Fruit fly (Drosophila melanogaster) whole organism, embryonic: ENCODE results near the gene CG43401.

Experiments
- Ada2b ChIP-seq: fragments of 200-800 bp; sonication (Bioruptor generic); IDR thresholded peaks from 2 replicates; pipeline ENCODE4 v1.3.6; 2022; ENCODE audit warnings: missing biosample characterization, missing genetic modification characterization
- Adf1 ChIP-seq: fragments of 200-800 bp; sonication (Bioruptor generic); IDR thresholded peaks from 2 replicates; pipeline ENCODE4 v1.3.6; 2022; ENCODE audit warnings: missing biosample characterization, missing genetic modification characterization
- CG10565 ChIP-seq: fragments of 200-800 bp; sonication (Bioruptor generic); optimal IDR thresholded peaks from 3 replicates; lab custom pipeline; 2016; ENCODE audit warnings: missing biosample characterization, mild to moderate bottlenecking, missing genetic modification characterization
- CG11695 ChIP-seq: fragments of 200-800 bp; sonication (Bioruptor generic); IDR thresholded peaks from 3 replicates; pipeline ENCODE4 v1.3.6; 2022; ENCODE audit warnings: missing biosample characterization, missing genetic modification characterization
- CG12236 ChIP-seq: fragments of 200-800 bp; sonication (Bioruptor generic); optimal IDR thresholded peaks from 2 replicates; lab custom pipeline; 2016; ENCODE audit warnings: missing biosample characterization, missing genetic modification characterization
- CG1233 ChIP-seq: fragments of 200-800 bp; sonication (Bioruptor generic); optimal IDR thresholded peaks from 4 replicates; lab custom pipeline; 2018; ENCODE audit warnings: missing biosample characterization, mild to moderate bottlenecking, missing genetic modification characterization
- CG12769 ChIP-seq: fragments of 200-800 bp; sonication (Bioruptor generic); optimal IDR thresholded peaks from 2 replicates; lab custom pipeline; 2019; ENCODE audit warnings: missing biosample characterization, mild to moderate bottlenecking, missing genetic modification characterization, moderate library complexity
- CG1647 ChIP-seq: fragments of 200-800 bp; sonication (Bioruptor generic); optimal IDR thresholded peaks from 3 replicates; lab custom pipeline; 2016; ENCODE audit warnings: missing biosample characterization, missing genetic modification characterization
- CG17802 ChIP-seq: fragments of 200-800 bp; sonication (Bioruptor generic); optimal IDR thresholded peaks from 2 replicates; lab custom pipeline; 2018; ENCODE audit warnings: missing biosample characterization, mild to moderate bottlenecking, missing genetic modification characterization, moderate library complexity
- CG30403 ChIP-seq: fragments of 200-800 bp; sonication (Bioruptor generic); optimal IDR thresholded peaks from 3 replicates; lab custom pipeline; 2016; ENCODE audit warnings: missing biosample characterization, missing genetic modification characterization
- CG4854 ChIP-seq: fragments of 200-800 bp; sonication (Bioruptor generic); optimal IDR thresholded peaks from 2 replicates; lab custom pipeline; 2016; ENCODE audit warnings: missing biosample characterization, missing genetic modification characterization, inconsistent platforms
- CG8089 ChIP-seq: fragments of 200-800 bp; sonication (Bioruptor generic); optimal IDR thresholded peaks from 3 replicates; lab custom pipeline; 2016; ENCODE audit warnings: missing biosample characterization, missing genetic modification characterization
- CG8281 ChIP-seq: fragments of 200-800 bp; sonication (Bioruptor generic); optimal IDR thresholded peaks from 2 replicates; lab custom pipeline; 2018; ENCODE audit warnings: missing biosample characterization, mild to moderate bottlenecking, missing genetic modification characterization, moderate library complexity
- CG8388 ChIP-seq: fragments of 200-800 bp; sonication (Bioruptor generic); optimal IDR thresholded peaks from 2 replicates; lab custom pipeline; 2019; ENCODE audit warnings: missing biosample characterization, mild to moderate bottlenecking, missing genetic modification characterization, moderate library complexity
- CG8478 ChIP-seq: fragments of >200 bp; optimal IDR thresholded peaks from 2 replicates; lab custom pipeline; 2018
- CG9727 ChIP-seq: fragments of 200-800 bp; sonication (Bioruptor generic); optimal IDR thresholded peaks from 3 replicates; lab custom pipeline; 2017; ENCODE audit warnings: missing biosample characterization, mild to moderate bottlenecking, missing genetic modification characterization
- CG9932 ChIP-seq: fragments of 200-800 bp; sonication (Bioruptor generic); IDR thresholded peaks from 2 replicates; pipeline ENCODE4 v1.3.6; 2022; ENCODE audit warnings: missing biosample characterization, missing genetic modification characterization
- CHES-1-like ChIP-seq: fragments of 200-800 bp; sonication (Bioruptor generic); optimal IDR thresholded peaks from 2 replicates; lab custom pipeline; 2016; ENCODE audit warnings: missing biosample characterization, missing genetic modification characterization
- Chrac-16 ChIP-seq: fragments of 200-800 bp; sonication (Bioruptor generic); optimal IDR thresholded peaks from 3 replicates; lab custom pipeline; 2016; ENCODE audit warnings: missing biosample characterization, missing genetic modification characterization
- CkIIα-i1 ChIP-seq: fragments of 200-800 bp; sonication (Bioruptor generic); IDR thresholded peaks from 2 replicates; pipeline ENCODE4 v1.3.6; 2022; ENCODE audit warnings: missing biosample characterization, missing genetic modification characterization
- Dip2 ChIP-seq: fragments of 200-800 bp; sonication (Bioruptor generic); IDR thresholded peaks from 2 replicates; pipeline ENCODE4 v1.3.6; 2022; ENCODE audit warnings: missing biosample characterization, missing genetic modification characterization
- Dip3 ChIP-seq: fragments of 200-800 bp; sonication (Bioruptor generic); optimal IDR thresholded peaks from 3 replicates; lab custom pipeline; 2016; ENCODE audit warnings: missing biosample characterization, missing genetic modification characterization
- Fer2 ChIP-seq: fragments of 200-800 bp; sonication (Bioruptor generic); optimal IDR thresholded peaks from 2 replicates; lab custom pipeline; 2018; ENCODE audit warnings: missing biosample characterization, mild to moderate bottlenecking, missing genetic modification characterization, moderate library complexity
- Hmr ChIP-seq: fragments of 200-800 bp; sonication (Bioruptor generic); optimal IDR thresholded peaks from 3 replicates; lab custom pipeline; 2017; ENCODE audit warnings: mild to moderate bottlenecking, missing biosample characterization, missing genetic modification reagents, missing genetic modification characterization
- MBD-R2 ChIP-seq: fragments of 200-800 bp; sonication (Bioruptor generic); IDR thresholded peaks from 2 replicates; pipeline ENCODE4 v1.3.6; 2022; ENCODE audit warnings: missing biosample characterization, missing genetic modification characterization
- Rx ChIP-seq: fragments of 200-800 bp; sonication (Bioruptor generic); IDR thresholded peaks from 2 replicates; pipeline ENCODE4 v1.3.6; 2022; ENCODE audit warnings: missing biosample characterization, missing genetic modification characterization
- Tbp ChIP-seq: fragments of >200 bp; optimal IDR thresholded peaks from 2 replicates; lab custom pipeline; 2018; ENCODE audit warnings: missing biosample characterization, missing genetic modification characterization
- ase ChIP-seq: fragments of 200-800 bp; sonication (Bioruptor generic); IDR thresholded peaks from 3 replicates; pipeline ENCODE4 v1.3.6; 2022; ENCODE audit warnings: missing biosample characterization, missing genetic modification characterization
- ato ChIP-seq: fragments of 200-800 bp; sonication (Bioruptor generic); IDR thresholded peaks from 2 replicates; pipeline ENCODE4 v1.3.6; 2022; ENCODE audit warnings: missing biosample characterization, missing genetic modification characterization; ENCODE audit not compliant: partially characterized antibody
- cad ChIP-seq: fragments of >200 bp; optimal IDR thresholded peaks from 2 replicates; lab custom pipeline; 2017; ENCODE audit warnings: missing biosample characterization, missing genetic modification characterization
- croc ChIP-seq: fragments of 200-800 bp; sonication (Bioruptor generic); conservative IDR thresholded peaks from 3 replicates; pipeline ENCODE4 v1.3.6; 2022; ENCODE audit warnings: missing biosample characterization, missing genetic modification characterization
- disco-r ChIP-seq: fragments of 200-800 bp; sonication (Bioruptor generic); optimal IDR thresholded peaks from 2 replicates; lab custom pipeline; 2016; ENCODE audit warnings: missing biosample characterization, missing genetic modification characterization
- esg ChIP-seq: fragments of 200-800 bp; sonication (Bioruptor generic); conservative IDR thresholded peaks from 2 replicates; pipeline ENCODE4 v1.3.6; 2022; ENCODE audit warnings: missing biosample characterization, missing genetic modification characterization
- fd102C ChIP-seq: fragments of 200-800 bp; sonication (Bioruptor generic); optimal IDR thresholded peaks from 2 replicates; lab custom pipeline; 2018; ENCODE audit warnings: missing biosample characterization, mild to moderate bottlenecking, missing genetic modification characterization, moderate library complexity
- fd3F ChIP-seq: fragments of 200-800 bp; sonication (Bioruptor generic); optimal IDR thresholded peaks from 2 replicates; lab custom pipeline; 2018; ENCODE audit warnings: missing biosample characterization, mild to moderate bottlenecking, missing genetic modification characterization, moderate library complexity
- gem ChIP-seq: fragments of 200-800 bp; sonication (Bioruptor generic); optimal IDR thresholded peaks from 2 replicates; lab custom pipeline; 2019; ENCODE audit warnings: missing biosample characterization, mild to moderate bottlenecking, missing genetic modification characterization, moderate library complexity
- gsb ChIP-seq: fragments of 200-800 bp; sonication (Bioruptor generic); IDR thresholded peaks from 2 replicates; pipeline ENCODE4 v1.3.6; 2022; ENCODE audit warnings: missing biosample characterization, missing genetic modification characterization
- h ChIP-seq: fragments of >200 bp; optimal IDR thresholded peaks from 2 replicates; lab custom pipeline; 2017
- her ChIP-seq: fragments of 200-800 bp; sonication (Bioruptor generic); optimal IDR thresholded peaks from 2 replicates; lab custom pipeline; 2016; ENCODE audit warnings: missing biosample characterization, missing genetic modification characterization
- insv ChIP-seq, 2 experiments: fragments of 200-800 bp; sonication (Bioruptor generic); optimal IDR thresholded peaks; 3 replicates each; lab custom pipeline; 2016 to 2018; ENCODE audit warnings: missing biosample characterization in 2 of 2, missing genetic modification characterization in 2 of 2
- kay ChIP-seq: fragments of 200-800 bp; sonication (Bioruptor generic); optimal IDR thresholded peaks from 2 replicates; lab custom pipeline; 2016; ENCODE audit warnings: missing biosample characterization, missing genetic modification characterization
- maf-S ChIP-seq: fragments of 200-800 bp; sonication (Bioruptor generic); optimal IDR thresholded peaks from 2 replicates; lab custom pipeline; 2016; ENCODE audit warnings: missing biosample characterization, missing genetic modification characterization
- oc ChIP-seq: fragments of 200-800 bp; sonication (Bioruptor generic); optimal IDR thresholded peaks from 2 replicates; lab custom pipeline; 2018; ENCODE audit warnings: missing biosample characterization, mild to moderate bottlenecking, missing genetic modification characterization, moderate library complexity
- run ChIP-seq: fragments of 200-800 bp; sonication (Bioruptor generic); optimal IDR thresholded peaks from 3 replicates; lab custom pipeline; 2018; ENCODE audit warnings: missing biosample characterization, mild to moderate bottlenecking, missing genetic modification characterization
- seq ChIP-seq: fragments of 200-800 bp; sonication (Bioruptor generic); IDR thresholded peaks from 2 replicates; pipeline ENCODE4 v1.3.6; 2022; ENCODE audit warnings: missing biosample characterization, missing genetic modification characterization
- sim ChIP-seq: fragments of 200-800 bp; sonication (Bioruptor generic); IDR thresholded peaks from 2 replicates; pipeline ENCODE4 v1.3.6; 2022; ENCODE audit warnings: missing biosample characterization, missing genetic modification characterization
- sisA ChIP-seq: fragments of 200-800 bp; sonication (Bioruptor generic); IDR thresholded peaks from 2 replicates; pipeline ENCODE4 v1.3.6; 2022; ENCODE audit warnings: missing biosample characterization, missing genetic modification characterization
- tin ChIP-seq: fragments of 200-800 bp; sonication (Bioruptor generic); optimal IDR thresholded peaks from 3 replicates; lab custom pipeline; 2016; ENCODE audit warnings: missing biosample characterization, missing genetic modification characterization
- tna ChIP-seq: fragments of 200-800 bp; sonication (Bioruptor generic); IDR thresholded peaks from 2 replicates; pipeline ENCODE4 v1.3.6; 2022; ENCODE audit warnings: missing biosample characterization, missing genetic modification characterization; ENCODE audit not compliant: partially characterized antibody
- ttk ChIP-seq: fragments of 200-800 bp; sonication (Bioruptor generic); IDR thresholded peaks from 2 replicates; pipeline ENCODE4 v2.1.2; 2022; ENCODE audit warnings: missing biosample characterization, missing genetic modification characterization
- tx ChIP-seq: fragments of 200-800 bp; sonication (Bioruptor generic); optimal IDR thresholded peaks from 2 replicates; lab custom pipeline; 2016; ENCODE audit warnings: missing biosample characterization, missing genetic modification characterization
- usp ChIP-seq: fragments of >200 bp; optimal IDR thresholded peaks from 2 replicates; lab custom pipeline; 2017; ENCODE audit warnings: missing biosample characterization, missing genetic modification characterization
- zen ChIP-seq: fragments of 200-800 bp; sonication (Bioruptor generic); optimal IDR thresholded peaks from 3 replicates; lab custom pipeline; 2018; ENCODE audit warnings: missing biosample characterization, mild to moderate bottlenecking, missing genetic modification characterization, moderate library complexity

The CG43401 gene

dm6 chr2L:1428290-1428689 is at the start of gene CG43401 (continued):
- TF ChIP-seq Dip2 (GFP tag; lab: Robert Waterston, UW) = no peak
- no peak for TF ChIP-seq CkIIα-i1
- TF ChIP-seq croc (GFP tag; lab: Robert Waterston, UW) = no peak
- no peak for TF ChIP-seq insv (GFP tag; optimal IDR thresholded peaks at IDR 0.05; lab: Kevin White, UChicago)
- no peak for TF ChIP-seq run (tag; lab: Kevin White, UChicago)
- no peak for TF ChIP-seq CG1233 (GFP tag; lab: Kevin White, UChicago)
- TF ChIP-seq tin = peak; percentile 51
- no peak for TF ChIP-seq fd102C (GFP tag; lab: Kevin White, UChicago)
- TF ChIP-seq h (lab: Kevin White, UChicago) = no peak
- no peak for TF ChIP-seq cad (GFP tag; lab: Kevin White, UChicago)
- peak; percentile 86 for TF ChIP-seq gem (tag; lab: Kevin White, UChicago)
- no peak for TF ChIP-seq gsb (GFP tag; lab: Robert Waterston, UW)
- no peak for TF ChIP-seq CG4854 (GFP tag; lab: Kevin White, UChicago)
- no peak for TF ChIP-seq disco-r (GFP tag; lab: Kevin White, UChicago)
- 0 out of 3 replicates have a peak, but pooled peaks have one; percentile 53 for TF ChIP-seq ase (GFP tag; lab: Robert Waterston, UW)
- TF ChIP-seq Tbp (GFP tag; lab: Kevin White, UChicago) = no peak
- peak; percentile 56 for TF ChIP-seq CG8089
- TF ChIP-seq zen (tag; lab: Kevin White, UChicago) = no peak
- TF ChIP-seq Fer2 (tag; lab: Kevin White, UChicago) = no peak
- peak; percentile 0 for TF ChIP-seq CG17802
- TF ChIP-seq esg (GFP tag; lab: Robert Waterston, UW) = peak; percentile 76
- no peak for TF ChIP-seq usp (GFP tag; lab: Kevin White, UChicago)
- TF ChIP-seq Adf1 = no peak
- TF ChIP-seq fd3F = peak; percentile 22
- peak; percentile 17 for TF ChIP-seq CG9727 (GFP tag; lab: Kevin White, UChicago)
- peak; percentile 42 for TF ChIP-seq maf-S (GFP tag; lab: Kevin White, UChicago)
- no peak for TF ChIP-seq tx (GFP tag; lab: Kevin White, UChicago)
- TF ChIP-seq Hmr (GFP tag; lab: Kevin White, UChicago) = peak; percentile 28
- peak; percentile 32 for TF ChIP-seq Rx
- no peak for TF ChIP-seq sim (GFP tag; lab: Robert Waterston, UW)
- TF ChIP-seq oc (tag; lab: Kevin White, UChicago) = peak; percentile 3
- TF ChIP-seq CG8388 = peak; percentile 29
- no peak for TF ChIP-seq CG12769
- TF ChIP-seq sisA = peak; percentile 74
- no peak for TF ChIP-seq tna (GFP tag; lab: Robert Waterston, UW)
- TF ChIP-seq CG10565 = no peak
- TF ChIP-seq Ada2b (GFP tag; lab: Robert Waterston, UW) = peak; percentile 83
- no peak for TF ChIP-seq MBD-R2 (GFP tag; lab: Robert Waterston, UW)
- peak; percentile 71 for TF ChIP-seq ttk
- no peak for TF ChIP-seq CG12236
- peak; percentile 57 for TF ChIP-seq kay (GFP tag; lab: Kevin White, UChicago)
- TF ChIP-seq CG8478 (lab: Kevin White, UChicago) = no peak
- TF ChIP-seq CG8281 (tag; lab: Kevin White, UChicago) = peak; percentile 0
- peak; percentile 58 for TF ChIP-seq CG30403 (GFP tag; lab: Kevin White, UChicago)
- TF ChIP-seq CHES-1-like (GFP tag; lab: Kevin White, UChicago) = peak; percentile 48
- TF ChIP-seq CG11695 = peak; percentile 71; the same call in 2 of the 3 replicates
- TF ChIP-seq CG9932 (GFP tag; lab: Robert Waterston, UW) = no peak
- peak; percentile 43 for TF ChIP-seq Chrac-16 (GFP tag; lab: Kevin White, UChicago)
- no peak for TF ChIP-seq her (GFP tag; lab: Kevin White, UChicago)
- TF ChIP-seq ato (GFP tag; lab: Robert Waterston, UW) = no peak
- no peak for TF ChIP-seq Dip3 (GFP tag; lab: Kevin White, UChicago)
- TF ChIP-seq CG1647 (GFP tag; lab: Kevin White, UChicago) = peak; percentile 5
- 0 out of 2 replicates have a peak, but pooled peaks have one; percentile 35 for TF ChIP-seq seq (GFP tag; lab: Robert Waterston, UW)
